Worm (Caenorhabditis elegans) whole organism, L1 larva: ENCODE results near the gene F23H12.7.

Source experiments
- jun-1 ChIP-seq: fragments of 150-350 bp; optimal IDR thresholded peaks from 2 replicates; lab custom pipeline; 2014; ENCODE audit warnings: missing biosample characterization, missing genetic modification reagents, missing genetic modification characterization
- lin-13 ChIP-seq: fragments of 150-350 bp; optimal IDR thresholded peaks from 2 replicates; lab custom pipeline; 2014; ENCODE audit warnings: missing biosample characterization, missing genetic modification reagents, missing genetic modification characterization
- tlp-1 ChIP-seq: fragments of 150-350 bp; optimal IDR thresholded peaks from 2 replicates; lab custom pipeline; 2014; ENCODE audit warnings: missing biosample characterization, missing genetic modification characterization
- ztf-4 ChIP-seq: fragments of 150-350 bp; optimal IDR thresholded peaks from 2 replicates; lab custom pipeline; 2014; ENCODE audit warnings: missing biosample characterization, missing genetic modification characterization

ce11 chrV:12420843-12421242 lies 49.4 kb downstream of the F23H12.7 start, which contains the start of gene C54D10.4:
- no peak for TF ChIP-seq tlp-1 (tag; lab: Kevin White, UChicago)
- no peak for TF ChIP-seq ztf-4 (tag; lab: Kevin White, UChicago)
- TF ChIP-seq lin-13 (GFP tag; lab: Kevin White, UChicago), result no peak
- TF ChIP-seq jun-1 (tag; lab: Kevin White, UChicago), result no peak
